Fruit fly (Drosophila melanogaster) whole organism, embryonic: Measurements from ENCODE around the gene CG32271.

Experiments
- ATbp ChIP-seq: fragments of 200-800 bp; sonication (Bioruptor generic); optimal IDR thresholded peaks from 2 replicates; lab custom pipeline; 2017; ENCODE audit warnings: missing biosample characterization, mild to moderate bottlenecking, missing genetic modification characterization, missing genetic modification reagents
- Abd-B ChIP-seq: fragments of 200-800 bp; sonication (Bioruptor generic); optimal IDR thresholded peaks from 2 replicates; lab custom pipeline; 2018; ENCODE audit warnings: missing biosample characterization, mild to moderate bottlenecking, missing genetic modification characterization, moderate library complexity
- Aef1 ChIP-seq: fragments of 200-800 bp; sonication (Bioruptor generic); IDR thresholded peaks from 3 replicates; pipeline ENCODE4 v1.3.6; 2022; ENCODE audit warnings: missing biosample characterization, missing genetic modification characterization
- Bdp1 ChIP-seq: fragments of 200-800 bp; sonication (Bioruptor generic); optimal IDR thresholded peaks from 3 replicates; lab custom pipeline; 2016; ENCODE audit warnings: missing biosample characterization, missing genetic modification characterization
- CG11723 ChIP-seq: fragments of 200-800 bp; sonication (Bioruptor generic); optimal IDR thresholded peaks from 2 replicates; lab custom pipeline; 2017; ENCODE audit warnings: missing biosample characterization, mild to moderate bottlenecking, missing genetic modification characterization
- CG12071 ChIP-seq: fragments of 200-800 bp; sonication (Bioruptor generic); optimal IDR thresholded peaks from 3 replicates; lab custom pipeline; 2018; ENCODE audit warnings: missing biosample characterization, mild to moderate bottlenecking, missing genetic modification characterization
- CG12155 ChIP-seq: fragments of 200-800 bp; sonication (Bioruptor generic); optimal IDR thresholded peaks from 3 replicates; lab custom pipeline; 2016; ENCODE audit warnings: missing biosample characterization, missing genetic modification characterization
- CG12299 ChIP-seq: fragments of 200-800 bp; sonication (Bioruptor generic); optimal IDR thresholded peaks from 2 replicates; lab custom pipeline; 2018; ENCODE audit warnings: missing biosample characterization, mild to moderate bottlenecking, missing genetic modification characterization
- CG13424 ChIP-seq: fragments of 200-800 bp; sonication (Bioruptor generic); optimal IDR thresholded peaks from 2 replicates; lab custom pipeline; 2019; ENCODE audit warnings: missing biosample characterization, mild to moderate bottlenecking, missing genetic modification characterization, moderate library complexity
- CG1529 ChIP-seq: fragments of 200-800 bp; sonication (Bioruptor generic); optimal IDR thresholded peaks from 3 replicates; lab custom pipeline; 2018; ENCODE audit warnings: missing biosample characterization, missing genetic modification characterization
- CG15479 ChIP-seq: fragments of 200-800 bp; sonication (Bioruptor generic); optimal IDR thresholded peaks from 3 replicates; lab custom pipeline; 2019; ENCODE audit warnings: missing biosample characterization, mild to moderate bottlenecking, missing genetic modification characterization, moderate library complexity
- CG15601 ChIP-seq: fragments of 200-800 bp; sonication (Bioruptor generic); optimal IDR thresholded peaks from 3 replicates; lab custom pipeline; 2019; ENCODE audit warnings: missing biosample characterization, mild to moderate bottlenecking, missing genetic modification characterization, moderate library complexity
- CG2116 ChIP-seq: fragments of 200-800 bp; sonication (Bioruptor generic); optimal IDR thresholded peaks from 3 replicates; lab custom pipeline; 2018; ENCODE audit warnings: missing biosample characterization, mild to moderate bottlenecking, missing genetic modification characterization
- CG2889 ChIP-seq: fragments of 200-800 bp; sonication (Bioruptor generic); IDR thresholded peaks from 3 replicates; pipeline ENCODE4 v1.3.6; 2022; ENCODE audit warnings: missing biosample characterization, missing genetic modification characterization
- CG31365 ChIP-seq: fragments of 200-800 bp; sonication (Bioruptor generic); optimal IDR thresholded peaks from 2 replicates; lab custom pipeline; 2018; ENCODE audit warnings: missing biosample characterization, mild to moderate bottlenecking, missing genetic modification characterization
- CG3281 ChIP-seq: fragments of 200-800 bp; sonication (Bioruptor generic); optimal IDR thresholded peaks from 3 replicates; lab custom pipeline; 2017; ENCODE audit warnings: missing biosample characterization, mild to moderate bottlenecking, missing genetic modification characterization
- CG4282 ChIP-seq: fragments of 200-800 bp; sonication (Bioruptor generic); optimal IDR thresholded peaks from 2 replicates; lab custom pipeline; 2016; ENCODE audit warnings: missing biosample characterization, missing genetic modification characterization
- CG6272 ChIP-seq: fragments of 200-800 bp; sonication (Bioruptor generic); IDR thresholded peaks from 2 replicates; pipeline ENCODE4 v1.3.6; 2022; ENCODE audit warnings: missing biosample characterization, missing genetic modification characterization
- CG7786 ChIP-seq: fragments of 200-800 bp; sonication (Bioruptor generic); optimal IDR thresholded peaks from 2 replicates; lab custom pipeline; 2016; ENCODE audit warnings: missing biosample characterization, missing genetic modification characterization
- CG9215 ChIP-seq: fragments of 200-800 bp; sonication (Bioruptor generic); IDR thresholded peaks from 2 replicates; pipeline ENCODE4 v1.3.6; 2022; ENCODE audit warnings: missing biosample characterization, missing genetic modification characterization
- Camta ChIP-seq: fragments of 200-800 bp; sonication (Bioruptor generic); optimal IDR thresholded peaks from 2 replicates; lab custom pipeline; 2016; ENCODE audit warnings: missing biosample characterization, missing genetic modification characterization
- HLH4C ChIP-seq: fragments of 200-800 bp; sonication (Bioruptor generic); IDR thresholded peaks from 3 replicates; pipeline ENCODE4 v1.3.6; 2022; ENCODE audit warnings: missing biosample characterization, missing genetic modification characterization; ENCODE audit not compliant: partially characterized antibody
- Kr ChIP-seq: fragments of 200-800 bp; sonication (Bioruptor generic); optimal IDR thresholded peaks from 2 replicates; lab custom pipeline; 2017; ENCODE audit warnings: missing biosample characterization, mild to moderate bottlenecking, missing genetic modification characterization
- Lim3 ChIP-seq: fragments of 200-800 bp; sonication (Bioruptor generic); IDR thresholded peaks from 2 replicates; pipeline ENCODE4 v1.3.6; 2022; ENCODE audit warnings: missing biosample characterization, missing genetic modification characterization
- MESR4 ChIP-seq: fragments of 200-800 bp; sonication (Bioruptor generic); optimal IDR thresholded peaks from 2 replicates; lab custom pipeline; 2018; ENCODE audit warnings: missing biosample characterization, mild to moderate bottlenecking, missing genetic modification characterization, moderate library complexity
- Mad ChIP-seq: fragments of 200-800 bp; sonication (Bioruptor generic); optimal IDR thresholded peaks from 2 replicates; lab custom pipeline; 2016; ENCODE audit warnings: missing biosample characterization, missing genetic modification characterization
- Mrtf ChIP-seq: fragments of 200-800 bp; sonication (Bioruptor generic); IDR thresholded peaks from 3 replicates; pipeline ENCODE4 v1.3.6; 2022; ENCODE audit warnings: missing biosample characterization, missing genetic modification characterization
- Nf-YB ChIP-seq: fragments of 200-800 bp; sonication (Bioruptor generic); optimal IDR thresholded peaks from 3 replicates; lab custom pipeline; 2019; ENCODE audit warnings: missing biosample characterization, mild to moderate bottlenecking, missing genetic modification characterization, moderate library complexity
- PHDP ChIP-seq: fragments of 200-800 bp; sonication (Bioruptor generic); optimal IDR thresholded peaks from 3 replicates; lab custom pipeline; 2018; ENCODE audit warnings: missing biosample characterization, mild to moderate bottlenecking, missing genetic modification characterization, moderate library complexity
- Poxn ChIP-seq: fragments of 200-800 bp; sonication (Bioruptor generic); IDR thresholded peaks from 2 replicates; pipeline ENCODE4 v1.3.6; 2022; ENCODE audit warnings: missing biosample characterization, missing genetic modification characterization
- Spps ChIP-seq: fragments of 200-800 bp; sonication (Bioruptor generic); optimal IDR thresholded peaks from 2 replicates; lab custom pipeline; 2018; ENCODE audit warnings: missing biosample characterization, mild to moderate bottlenecking, missing genetic modification characterization
- Taf1 ChIP-seq: fragments of 200-800 bp; sonication (Bioruptor generic); IDR thresholded peaks from 2 replicates; pipeline ENCODE4 v1.3.6; 2022; ENCODE audit warnings: missing biosample characterization, missing genetic modification characterization
- ac ChIP-seq: fragments of 200-800 bp; sonication (Bioruptor generic); optimal IDR thresholded peaks from 3 replicates; lab custom pipeline; 2017; ENCODE audit warnings: missing biosample characterization, mild to moderate bottlenecking, missing genetic modification characterization
- dmrt99B ChIP-seq: fragments of 200-800 bp; sonication (Bioruptor generic); optimal IDR thresholded peaks from 2 replicates; lab custom pipeline; 2018; ENCODE audit warnings: missing biosample characterization, mild to moderate bottlenecking, missing genetic modification characterization, moderate library complexity
- gsb ChIP-seq: fragments of 200-800 bp; sonication (Bioruptor generic); IDR thresholded peaks from 2 replicates; pipeline ENCODE4 v1.3.6; 2022; ENCODE audit warnings: missing biosample characterization, missing genetic modification characterization
- inv ChIP-seq: fragments of 200-800 bp; sonication (Bioruptor generic); IDR thresholded peaks from 2 replicates; pipeline ENCODE4 v1.3.6; 2022; ENCODE audit warnings: missing biosample characterization, missing genetic modification characterization; ENCODE audit not compliant: partially characterized antibody
- luna ChIP-seq: fragments of 200-800 bp; sonication (Bioruptor generic); optimal IDR thresholded peaks from 2 replicates; lab custom pipeline; 2016; ENCODE audit warnings: missing biosample characterization, missing genetic modification characterization
- org-1 ChIP-seq: fragments of 200-800 bp; sonication (Bioruptor generic); optimal IDR thresholded peaks from 2 replicates; lab custom pipeline; 2017; ENCODE audit warnings: missing biosample characterization, missing genetic modification characterization
- pfk ChIP-seq: fragments of 200-800 bp; sonication (Bioruptor generic); optimal IDR thresholded peaks from 2 replicates; lab custom pipeline; 2018; ENCODE audit warnings: missing biosample characterization, mild to moderate bottlenecking, missing genetic modification characterization, moderate library complexity
- psq ChIP-seq: fragments of 200-800 bp; sonication (Bioruptor generic); optimal IDR thresholded peaks from 2 replicates; lab custom pipeline; 2017; ENCODE audit warnings: missing biosample characterization, missing genetic modification characterization
- schlank ChIP-seq: fragments of 200-800 bp; sonication (Bioruptor generic); optimal IDR thresholded peaks from 2 replicates; lab custom pipeline; 2018; ENCODE audit warnings: missing biosample characterization, mild to moderate bottlenecking, missing genetic modification characterization
- sob ChIP-seq: fragments of 200-800 bp; sonication (Bioruptor generic); IDR thresholded peaks from 2 replicates; pipeline ENCODE4 v1.3.6; 2022; ENCODE audit warnings: missing biosample characterization, missing genetic modification characterization
- tap ChIP-seq: fragments of 200-800 bp; optimal IDR thresholded peaks from 3 replicates; lab custom pipeline; 2019; ENCODE audit warnings: missing biosample characterization, mild to moderate bottlenecking, missing genetic modification characterization, moderate library complexity
- twi ChIP-seq: fragments of 200-800 bp; optimal IDR thresholded peaks from 2 replicates; lab custom pipeline; 2019; ENCODE audit warnings: missing biosample characterization, mild to moderate bottlenecking, missing genetic modification characterization, moderate library complexity
- unc-4 ChIP-seq: fragments of 200-800 bp; sonication (Bioruptor generic); IDR thresholded peaks from 2 replicates; pipeline ENCODE4 v1.3.6; 2022; ENCODE audit warnings: missing biosample characterization, missing genetic modification characterization; ENCODE audit not compliant: partially characterized antibody
- vnd ChIP-seq: fragments of 200-800 bp; sonication (Bioruptor generic); IDR thresholded peaks from 3 replicates; pipeline ENCODE4 v1.3.6; 2022; ENCODE audit warnings: missing biosample characterization, missing genetic modification characterization; ENCODE audit not compliant: partially characterized antibody
- z ChIP-seq: fragments of 200-800 bp; sonication (Bioruptor generic); IDR thresholded peaks from 3 replicates; pipeline ENCODE4 v1.3.6; 2022; ENCODE audit warnings: missing biosample characterization, missing genetic modification characterization

Gene CG32271

DNA sequence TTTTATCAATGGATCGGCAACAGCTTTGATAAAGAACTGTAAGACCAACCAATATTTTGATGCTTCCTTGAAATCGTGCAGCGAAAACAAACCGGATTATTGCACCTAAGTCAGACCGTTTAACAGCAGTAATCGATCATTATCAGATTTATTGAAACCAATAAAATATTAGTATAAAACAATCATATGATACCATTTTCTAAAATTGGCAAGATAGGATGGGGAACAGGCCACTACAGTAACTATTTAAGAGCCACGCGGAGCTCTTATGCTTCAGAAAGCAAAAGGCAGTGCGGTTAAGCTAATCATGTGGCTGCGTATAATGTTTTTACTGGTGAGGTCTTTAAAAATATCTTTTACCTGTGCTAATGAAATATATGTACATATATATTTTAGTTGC lies 16.6 kb downstream of the CG32271 start, which contains the start of gene CG32284 (continued):
- TF ChIP-seq gsb (GFP tag; lab: Robert Waterston, UW), result no peak
- no peak for TF ChIP-seq CG15479 (GFP tag; lab: Kevin White, UChicago)
- no peak for TF ChIP-seq CG2889 (GFP tag; lab: Robert Waterston, UW)
- TF ChIP-seq CG31365 (tag; lab: Kevin White, UChicago), result no peak
- no peak for TF ChIP-seq psq (GFP tag; lab: Kevin White, UChicago)
- TF ChIP-seq Nf-YB (GFP tag; lab: Kevin White, UChicago), result no peak
- no peak for TF ChIP-seq CG15601 (tag; lab: Kevin White, UChicago)

DNA sequence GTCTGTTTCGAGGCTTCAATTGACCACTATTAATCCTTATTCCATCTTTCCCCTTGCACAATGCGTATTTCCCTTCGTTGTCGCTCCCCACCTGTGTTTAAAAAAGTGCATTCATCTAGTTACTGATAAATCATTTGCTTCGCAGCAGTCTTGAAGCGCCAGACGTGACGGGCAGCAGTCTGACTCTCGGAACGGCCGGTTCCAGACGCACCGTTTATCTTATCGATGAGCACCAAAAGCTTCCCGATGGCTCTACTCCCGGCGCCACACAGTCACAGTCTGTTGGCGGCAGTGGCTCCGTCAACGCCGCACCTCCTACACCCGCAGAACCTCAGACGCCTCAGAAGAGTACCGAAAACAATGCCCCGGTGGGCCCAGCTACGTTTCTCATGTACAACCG lies 18.9 kb downstream of the CG32271 start, which contains the start of gene CG42494:
TSS of gene CG42494 (plus strand) at position 301 of the 400 bp plus-strand sequence.
- no peak for TF ChIP-seq Taf1 (GFP tag; lab: Robert Waterston, UW)
- no peak for TF ChIP-seq vnd (GFP tag; lab: Robert Waterston, UW)

DNA sequence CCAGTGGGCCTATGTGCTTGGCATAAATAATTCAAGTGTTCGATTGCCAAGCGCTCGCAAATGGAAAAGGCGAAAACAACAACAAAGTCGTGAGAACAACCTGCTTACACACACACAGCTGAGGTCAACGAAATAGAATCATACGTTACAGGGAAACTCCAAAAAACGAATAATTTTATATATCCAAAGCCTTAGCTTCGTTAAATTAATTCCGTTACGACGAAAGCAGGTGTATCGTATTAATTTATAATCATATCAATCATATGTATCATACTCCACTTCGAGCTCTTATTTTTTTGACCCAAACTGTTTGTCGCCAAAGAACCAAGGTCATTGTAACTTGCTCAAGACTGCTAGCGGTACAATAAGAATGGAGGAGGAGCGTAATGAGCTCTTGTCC lies 23.5 kb downstream of the CG32271 start:
- peak; percentile 69 for TF ChIP-seq Nf-YB (GFP tag; lab: Kevin White, UChicago)
- TF ChIP-seq HLH4C (GFP tag; lab: Robert Waterston, UW), result no peak
- peak; percentile 80 for TF ChIP-seq ATbp
- peak; percentile 65 for TF ChIP-seq Mad (GFP tag; lab: Kevin White, UChicago)
- TF ChIP-seq CG6272 (GFP tag; lab: Robert Waterston, UW), result peak; percentile 75
- TF ChIP-seq z (GFP tag; lab: Robert Waterston, UW), result no peak
- TF ChIP-seq CG12299, result peak; percentile 66
- TF ChIP-seq CG1529 (GFP tag; lab: Kevin White, UChicago), result peak; percentile 62
- TF ChIP-seq inv (GFP tag; lab: Robert Waterston, UW), result no peak
- TF ChIP-seq unc-4 (GFP tag; lab: Robert Waterston, UW), result no peak
- TF ChIP-seq PHDP (tag; lab: Kevin White, UChicago), result peak; percentile 92
- TF ChIP-seq CG3281 (GFP tag; lab: Kevin White, UChicago), result peak; percentile 93
- TF ChIP-seq MESR4 (GFP tag; lab: Kevin White, UChicago), result no peak
- TF ChIP-seq CG12155 (GFP tag; lab: Kevin White, UChicago), result peak; percentile 76
- TF ChIP-seq CG9215, result peak; percentile 81
- peak; percentile 88 for TF ChIP-seq tap
- no peak for TF ChIP-seq CG4282 (GFP tag; lab: Kevin White, UChicago)
- TF ChIP-seq Aef1 (GFP tag; lab: Robert Waterston, UW), result peak; percentile 84
- TF ChIP-seq CG13424 (tag; lab: Kevin White, UChicago), result peak; percentile 81
- no peak for TF ChIP-seq Kr
- no peak for TF ChIP-seq dmrt99B (tag; lab: Kevin White, UChicago)
- no peak for TF ChIP-seq pfk
- TF ChIP-seq twi (tag; lab: Kevin White, UChicago), result no peak
- peak; percentile 86 for TF ChIP-seq Spps (tag; lab: Kevin White, UChicago)
- TF ChIP-seq CG11723, result peak; percentile 68
- TF ChIP-seq ac (GFP tag; lab: Kevin White, UChicago), result peak; percentile 26
- peak; percentile 43 for TF ChIP-seq psq (GFP tag; lab: Kevin White, UChicago)
- peak; percentile 53 for TF ChIP-seq Bdp1 (GFP tag; lab: Kevin White, UChicago)
- 0 out of 2 replicates have a peak, but pooled peaks have one; percentile 38 for TF ChIP-seq Lim3 (GFP tag; lab: Robert Waterston, UW)
- peak; percentile 68 for TF ChIP-seq Poxn (GFP tag; lab: Robert Waterston, UW)
- TF ChIP-seq org-1, result peak; percentile 83
- TF ChIP-seq Abd-B (GFP tag; lab: Kevin White, UChicago), result peak; percentile 48
- peak; percentile 68 for TF ChIP-seq schlank (tag; lab: Kevin White, UChicago)
- peak; percentile 60 for TF ChIP-seq CG7786 (GFP tag; lab: Kevin White, UChicago)
- TF ChIP-seq luna, result peak; percentile 41
- TF ChIP-seq CG12071 (GFP tag; lab: Kevin White, UChicago), result no peak
- TF ChIP-seq Mrtf, result peak; percentile 85
- peak; percentile 89 for TF ChIP-seq sob (GFP tag; lab: Robert Waterston, UW)
- peak; percentile 82 for TF ChIP-seq Camta (GFP tag; lab: Kevin White, UChicago)
- TF ChIP-seq CG2116, result peak; percentile 48
